Fruit fly (Drosophila melanogaster) whole organism, embryonic: Measurements from ENCODE around the gene CCAP.
A peak's percentile ranks its signal among the peaks of the same experiment; 100 is the strongest.

ENCODE experiments used
- ATbp ChIP-seq: fragments of 200-800 bp; sonication (Bioruptor generic); optimal IDR thresholded peaks from 2 replicates; lab custom pipeline; 2017; ENCODE audit warnings: missing biosample characterization, mild to moderate bottlenecking, missing genetic modification characterization, missing genetic modification reagents
- Abd-B ChIP-seq: fragments of 200-800 bp; sonication (Bioruptor generic); optimal IDR thresholded peaks from 2 replicates; lab custom pipeline; 2018; ENCODE audit warnings: missing biosample characterization, mild to moderate bottlenecking, missing genetic modification characterization, moderate library complexity
- Asciz ChIP-seq: fragments of 200-800 bp; sonication (Bioruptor generic); optimal IDR thresholded peaks from 2 replicates; lab custom pipeline; 2017; ENCODE audit warnings: missing biosample characterization, mild to moderate bottlenecking, missing genetic modification characterization, missing genetic modification reagents
- Atf3 ChIP-seq: fragments of 200-800 bp; sonication (Bioruptor generic); optimal IDR thresholded peaks from 3 replicates; lab custom pipeline; 2016; ENCODE audit warnings: missing biosample characterization, missing genetic modification characterization
- Bgb ChIP-seq: fragments of 200-800 bp; sonication (Bioruptor generic); IDR thresholded peaks from 2 replicates; pipeline ENCODE4 v1.3.6; 2022; ENCODE audit warnings: missing biosample characterization, missing genetic modification characterization; ENCODE audit not compliant: partially characterized antibody
- CG10147 ChIP-seq: fragments of 200-800 bp; sonication (Bioruptor generic); optimal IDR thresholded peaks from 2 replicates; lab custom pipeline; 2019; ENCODE audit warnings: missing biosample characterization, mild to moderate bottlenecking, missing genetic modification characterization, moderate library complexity
- CG11504 ChIP-seq: fragments of 200-800 bp; sonication (Bioruptor generic); optimal IDR thresholded peaks from 3 replicates; lab custom pipeline; 2019; ENCODE audit warnings: missing biosample characterization, mild to moderate bottlenecking, missing genetic modification characterization, moderate library complexity
- CG11695 ChIP-seq: fragments of 200-800 bp; sonication (Bioruptor generic); IDR thresholded peaks from 3 replicates; pipeline ENCODE4 v1.3.6; 2022; ENCODE audit warnings: missing biosample characterization, missing genetic modification characterization
- CG14050 ChIP-seq: fragments of 200-800 bp; sonication (Bioruptor generic); IDR thresholded peaks from 3 replicates; pipeline ENCODE4 v1.3.6; 2022; ENCODE audit warnings: missing biosample characterization, missing genetic modification characterization
- CG15073 ChIP-seq: fragments of 200-800 bp; sonication (Bioruptor generic); optimal IDR thresholded peaks from 2 replicates; lab custom pipeline; 2016; ENCODE audit warnings: missing biosample characterization, missing genetic modification characterization
- CG15479 ChIP-seq: fragments of 200-800 bp; sonication (Bioruptor generic); optimal IDR thresholded peaks from 3 replicates; lab custom pipeline; 2019; ENCODE audit warnings: missing biosample characterization, mild to moderate bottlenecking, missing genetic modification characterization, moderate library complexity
- CG1603 ChIP-seq: fragments of 200-800 bp; sonication (Bioruptor generic); optimal IDR thresholded peaks from 2 replicates; lab custom pipeline; 2019; ENCODE audit warnings: missing biosample characterization, mild to moderate bottlenecking, missing genetic modification characterization, moderate library complexity
- CG30431 ChIP-seq: fragments of 200-800 bp; sonication (Bioruptor generic); optimal IDR thresholded peaks from 2 replicates; lab custom pipeline; 2017; ENCODE audit warnings: missing biosample characterization, missing genetic modification characterization
- CG34422 ChIP-seq: fragments of 200-800 bp; sonication (Bioruptor generic); IDR thresholded peaks from 3 replicates; pipeline ENCODE4 v1.3.6; 2022; ENCODE audit warnings: missing biosample characterization, missing genetic modification characterization
- CG3847 ChIP-seq: fragments of 200-800 bp; sonication (Bioruptor generic); IDR thresholded peaks from 2 replicates; pipeline ENCODE4 v1.3.6; 2022; ENCODE audit warnings: missing biosample characterization, missing genetic modification characterization
- CG4424 ChIP-seq: fragments of 200-800 bp; sonication (Bioruptor generic); optimal IDR thresholded peaks from 3 replicates; lab custom pipeline; 2016; ENCODE audit warnings: missing biosample characterization, missing genetic modification characterization
- CG4820 ChIP-seq: fragments of 200-800 bp; sonication (Bioruptor generic); optimal IDR thresholded peaks from 3 replicates; lab custom pipeline; 2016; ENCODE audit warnings: missing biosample characterization, missing genetic modification characterization
- CG5245 ChIP-seq: fragments of 200-800 bp; sonication (Bioruptor generic); optimal IDR thresholded peaks from 3 replicates; lab custom pipeline; 2016; ENCODE audit warnings: missing biosample characterization, missing genetic modification characterization
- CG6689 ChIP-seq: fragments of 200-800 bp; sonication (Bioruptor generic); IDR thresholded peaks from 2 replicates; pipeline ENCODE4 v1.3.6; 2022; ENCODE audit warnings: missing biosample characterization, missing genetic modification characterization
- CG8944 ChIP-seq: fragments of 200-800 bp; sonication (Bioruptor generic); optimal IDR thresholded peaks from 3 replicates; lab custom pipeline; 2016; ENCODE audit warnings: missing biosample characterization, missing genetic modification characterization
- CG9609 ChIP-seq: fragments of 200-800 bp; sonication (Bioruptor generic); optimal IDR thresholded peaks from 3 replicates; lab custom pipeline; 2016; ENCODE audit warnings: missing biosample characterization, missing genetic modification characterization
- H2.0 ChIP-seq: fragments of 200-800 bp; sonication (Bioruptor generic); IDR thresholded peaks from 2 replicates; pipeline ENCODE4 v1.3.6; 2022; ENCODE audit warnings: missing biosample characterization, missing genetic modification characterization
- HLH54F ChIP-seq: fragments of 200-800 bp; sonication (Bioruptor generic); optimal IDR thresholded peaks from 3 replicates; lab custom pipeline; 2016; ENCODE audit warnings: missing biosample characterization, missing genetic modification characterization
- HmgD ChIP-seq: fragments of 200-800 bp; sonication (Bioruptor generic); optimal IDR thresholded peaks from 3 replicates; lab custom pipeline; 2016; ENCODE audit warnings: missing biosample characterization, missing genetic modification characterization
- Hr3 ChIP-seq: fragments of 200-800 bp; sonication (Bioruptor generic); optimal IDR thresholded peaks from 3 replicates; lab custom pipeline; 2016; ENCODE audit warnings: missing biosample characterization, missing genetic modification characterization
- NC2β ChIP-seq: fragments of 200-800 bp; sonication (Bioruptor generic); optimal IDR thresholded peaks from 2 replicates; lab custom pipeline; 2016; ENCODE audit warnings: missing biosample characterization, missing genetic modification characterization
- Oaz ChIP-seq: fragments of 200-800 bp; sonication (Bioruptor generic); IDR thresholded peaks from 2 replicates; pipeline ENCODE4 v1.3.6; 2022; ENCODE audit warnings: missing biosample characterization, missing genetic modification characterization
- Optix ChIP-seq: fragments of 200-800 bp; sonication (Bioruptor generic); IDR thresholded peaks from 3 replicates; pipeline ENCODE4 v1.3.6; 2022; ENCODE audit warnings: missing biosample characterization, missing genetic modification characterization
- Pdp1 ChIP-seq, 2 experiments: fragments of 200-800 bp; sonication (Bioruptor generic); optimal IDR thresholded peaks; 3 replicates each; lab custom pipeline; 2016; ENCODE audit warnings: missing biosample characterization in 2 of 2, missing genetic modification characterization in 2 of 2, mild to moderate bottlenecking in 1 of 2, moderate library complexity in 1 of 2
- Sox102F ChIP-seq: fragments of 200-800 bp; sonication (Bioruptor generic); optimal IDR thresholded peaks from 2 replicates; lab custom pipeline; 2018; ENCODE audit warnings: missing biosample characterization, mild to moderate bottlenecking, missing genetic modification characterization, moderate library complexity
- ara ChIP-seq: fragments of 200-800 bp; sonication (Bioruptor generic); IDR thresholded peaks from 2 replicates; pipeline ENCODE4 v1.3.6; 2022; ENCODE audit warnings: missing biosample characterization, missing genetic modification characterization
- chinmo ChIP-seq: fragments of 200-800 bp; sonication (Bioruptor generic); IDR thresholded peaks from 4 replicates; pipeline ENCODE4 v1.3.6; 2022; ENCODE audit warnings: missing biosample characterization, missing genetic modification characterization; ENCODE audit not compliant: partially characterized antibody
- dmrt99B ChIP-seq: fragments of 200-800 bp; sonication (Bioruptor generic); optimal IDR thresholded peaks from 2 replicates; lab custom pipeline; 2018; ENCODE audit warnings: missing biosample characterization, mild to moderate bottlenecking, missing genetic modification characterization, moderate library complexity
- dpn ChIP-seq, 2 experiments: fragments of 200-800 bp; sonication (Bioruptor generic); optimal IDR thresholded peaks; 3 replicates each; lab custom pipeline; 2016; ENCODE audit warnings: missing biosample characterization in 2 of 2, missing genetic modification characterization in 2 of 2
- dysf ChIP-seq: fragments of 200-800 bp; sonication (Bioruptor generic); IDR thresholded peaks from 3 replicates; pipeline ENCODE4 v1.3.6; 2022; ENCODE audit warnings: missing biosample characterization, missing genetic modification characterization
- emc ChIP-seq: fragments of 200-800 bp; sonication (Bioruptor generic); optimal IDR thresholded peaks from 2 replicates; lab custom pipeline; 2016; ENCODE audit warnings: missing biosample characterization, missing genetic modification characterization
- gcm ChIP-seq: fragments of 200-800 bp; sonication (Bioruptor generic); optimal IDR thresholded peaks from 2 replicates; lab custom pipeline; 2019; ENCODE audit warnings: missing biosample characterization, mild to moderate bottlenecking, missing genetic modification characterization, moderate library complexity
- grau ChIP-seq: fragments of 200-800 bp; optimal IDR thresholded peaks from 3 replicates; lab custom pipeline; 2019; ENCODE audit warnings: missing biosample characterization, mild to moderate bottlenecking, missing genetic modification characterization, moderate library complexity
- hkb ChIP-seq, 2 experiments: fragments of 200-800 bp in 1 of 2; fragments of >200 bp in 1 of 2; sonication (Bioruptor generic) in 1 of 2; IDR thresholded peaks in 1 of 2; optimal IDR thresholded peaks in 1 of 2; 2 replicates each; pipeline versions ENCODE4 v1.3.6 to Lab custom; 2017 to 2022; ENCODE audit warnings: missing biosample characterization in 1 of 2, missing genetic modification characterization in 1 of 2
- insv ChIP-seq, 2 experiments: fragments of 200-800 bp; sonication (Bioruptor generic); optimal IDR thresholded peaks; 3 replicates each; lab custom pipeline; 2016 to 2018; ENCODE audit warnings: missing biosample characterization in 2 of 2, missing genetic modification characterization in 2 of 2
- jigr1 ChIP-seq: fragments of 200-800 bp; sonication (Bioruptor generic); IDR thresholded peaks from 3 replicates; pipeline ENCODE4 v1.3.6; 2022; ENCODE audit warnings: missing biosample characterization, missing genetic modification characterization
- nau ChIP-seq: fragments of 200-800 bp; sonication (Bioruptor generic); optimal IDR thresholded peaks from 3 replicates; lab custom pipeline; 2017; ENCODE audit warnings: missing biosample characterization, mild to moderate bottlenecking, missing genetic modification characterization, missing genetic modification reagents
- nmo ChIP-seq: fragments of 200-800 bp; sonication (Bioruptor generic); optimal IDR thresholded peaks from 2 replicates; lab custom pipeline; 2018; ENCODE audit warnings: missing biosample characterization, mild to moderate bottlenecking, missing genetic modification characterization, moderate library complexity
- prd ChIP-seq, 3 experiments: fragments of >200 bp in 2 of 3; fragments of 200-800 bp in 1 of 3; sonication (Bioruptor generic) in 1 of 3; optimal IDR thresholded peaks in 2 of 3; IDR thresholded peaks in 1 of 3; 2 replicates in 2 of 3; 3 replicates in 1 of 3; pipeline versions ENCODE4 v1.3.6 to Lab custom; 2017 to 2022; ENCODE audit warnings: missing biosample characterization in 1 of 3, missing genetic modification characterization in 1 of 3
- sens-2 ChIP-seq: fragments of 200-800 bp; sonication (Bioruptor generic); IDR thresholded peaks from 2 replicates; pipeline ENCODE4 v1.3.6; 2022; ENCODE audit warnings: missing biosample characterization, missing genetic modification characterization
- slp2 ChIP-seq: fragments of 200-800 bp; sonication (Bioruptor generic); optimal IDR thresholded peaks from 2 replicates; lab custom pipeline; 2016; ENCODE audit warnings: missing biosample characterization, missing genetic modification characterization
- sob ChIP-seq: fragments of 200-800 bp; sonication (Bioruptor generic); IDR thresholded peaks from 2 replicates; pipeline ENCODE4 v1.3.6; 2022; ENCODE audit warnings: missing biosample characterization, missing genetic modification characterization
- vvl ChIP-seq: fragments of 200-800 bp; sonication (Bioruptor generic); IDR thresholded peaks from 2 replicates; pipeline ENCODE4 v1.3.6; 2022; ENCODE audit warnings: missing biosample characterization, missing genetic modification characterization
- zen2 ChIP-seq: fragments of 200-800 bp; sonication (Bioruptor generic); IDR thresholded peaks from 3 replicates; pipeline ENCODE4 v1.3.6; 2022; ENCODE audit warnings: missing biosample characterization, missing genetic modification characterization; ENCODE audit not compliant: partially characterized antibody

Gene CCAP

dm6 chr3R:22664274-22664673 lies 37.6 kb downstream of the CCAP start (continued):
- TF ChIP-seq CG14050 (GFP tag; lab: Robert Waterston, UW) (0 out of 3 replicates have a peak, but pooled peaks have one; percentile 15), grau (tag; lab: Kevin White, UChicago) (peak; percentile 35), chinmo (GFP tag; lab: Robert Waterston, UW) (no peak), Hr3 (GFP tag; lab: Kevin White, UChicago) (peak; percentile 4), Atf3 (peak; percentile 15), Bgb (no peak), CG5245 (GFP tag; lab: Kevin White, UChicago) (peak; percentile 51), sens-2 (GFP tag; lab: Robert Waterston, UW) (peak; percentile 27; the same call in 1 of the 2 replicates), jigr1 (GFP tag; lab: Robert Waterston, UW) (0 out of 3 replicates have a peak, but pooled peaks have one; percentile 31), H2.0 (GFP tag; lab: Robert Waterston, UW) (peak; percentile 54), HmgD (GFP tag; lab: Kevin White, UChicago) (no peak), CG6689 (peak; percentile 57; the same call in 1 of the 2 replicates), CG30431 (peak; percentile 42), ara (GFP tag; lab: Robert Waterston, UW) (peak; percentile 49; the same call in 1 of the 2 replicates), prd (optimal IDR thresholded peaks at IDR 0.05; lab: Kevin White, UChicago) (no peak), prd (GFP tag; IDR thresholded peaks at IDR 0.05; lab: Robert Waterston, UW) (peak; percentile 68; the same call in 2 of the 3 replicates), CG34422 (peak; percentile 55; the same call in 1 of the 3 replicates), Asciz (no peak), CG11504 (tag; lab: Kevin White, UChicago) (peak; percentile 65), CG8944 (GFP tag; lab: Kevin White, UChicago) (no peak), CG4424 (GFP tag; lab: Kevin White, UChicago) (peak; percentile 4), nmo (GFP tag; lab: Kevin White, UChicago) (peak; percentile 59), hkb (optimal IDR thresholded peaks at IDR 0.05; lab: Kevin White, UChicago) (no peak), hkb (GFP tag; IDR thresholded peaks at IDR 0.05; lab: Robert Waterston, UW) (peak; percentile 61; the same call in 1 of the 2 replicates), dmrt99B (tag; lab: Kevin White, UChicago) (peak; percentile 54), slp2 (GFP tag; lab: Kevin White, UChicago) (no peak), CG10147 (no peak), ATbp (peak; percentile 66), CG15073 (GFP tag; lab: Kevin White, UChicago) (no peak), CG15479 (GFP tag; lab: Kevin White, UChicago) (no peak), emc (GFP tag; lab: Kevin White, UChicago) (no peak), nau (no peak), gcm (GFP tag; lab: Kevin White, UChicago) (no peak), Optix (GFP tag; lab: Robert Waterston, UW) (peak; percentile 77), vvl (GFP tag; lab: Robert Waterston, UW) (peak; percentile 52), CG4820 (GFP tag; lab: Kevin White, UChicago) (peak; percentile 33), CG9609 (GFP tag; lab: Kevin White, UChicago) (no peak), Oaz (no peak), sob (GFP tag; lab: Robert Waterston, UW) (peak; percentile 30; the same call in 1 of the 2 replicates), HLH54F (peak; percentile 16), CG11695 (GFP tag; lab: Robert Waterston, UW) (0 out of 3 replicates have a peak, but pooled peaks have one; percentile 23), dpn (GFP tag; optimal IDR thresholded peaks at IDR 0.05; lab: Kevin White, UChicago) (peak in 1 of 2 experiments; percentile 61), Sox102F (peak; percentile 69), CG1603 (tag; lab: Kevin White, UChicago) (peak; percentile 68), CG3847 (GFP tag; lab: Robert Waterston, UW) (peak; percentile 36; the same call in 1 of the 2 replicates), Abd-B (GFP tag; lab: Kevin White, UChicago) (peak; percentile 36), zen2 (GFP tag; lab: Robert Waterston, UW) (no peak), NC2β (GFP tag; lab: Kevin White, UChicago) (peak; percentile 32), dysf (peak; percentile 31; the same call in 1 of the 3 replicates), Pdp1 (GFP tag; optimal IDR thresholded peaks at IDR 0.05; lab: Kevin White, UChicago) (peak; percentile 17 to 35), insv (GFP tag; optimal IDR thresholded peaks at IDR 0.05; lab: Kevin White, UChicago) (no peak)
